Fruit fly (Drosophila melanogaster) whole organism, prepupa: ENCODE measurements around the gene CG17834.
A peak's percentile ranks its signal among the peaks of the same experiment; 100 is the strongest.

Source experiments
- CG10669 ChIP-seq: fragments of 200-800 bp; sonication (Bioruptor generic); optimal IDR thresholded peaks from 3 replicates; lab custom pipeline; 2018; ENCODE audit warnings: missing biosample characterization, mild to moderate bottlenecking, missing genetic modification characterization, moderate library complexity
- CG11294 ChIP-seq: fragments of 200-800 bp; sonication (Bioruptor generic); IDR thresholded peaks from 2 replicates; pipeline ENCODE4 v1.3.6; 2022; ENCODE audit warnings: missing biosample characterization, missing genetic modification characterization
- CG11762 ChIP-seq: fragments of 200-800 bp; sonication (Bioruptor generic); optimal IDR thresholded peaks from 3 replicates; lab custom pipeline; 2016; ENCODE audit warnings: missing biosample characterization, missing genetic modification characterization; ENCODE audit not compliant: insufficient read depth
- CG11902 ChIP-seq: fragments of 200-800 bp; sonication (Bioruptor generic); optimal IDR thresholded peaks from 3 replicates; lab custom pipeline; 2016; ENCODE audit warnings: missing biosample characterization, missing genetic modification characterization
- CG15336 ChIP-seq: fragments of 200-800 bp; sonication (Bioruptor generic); IDR thresholded peaks from 2 replicates; pipeline ENCODE4 v1.3.6; 2022; ENCODE audit warnings: missing biosample characterization, missing genetic modification characterization
- CG1621 ChIP-seq: fragments of 200-800 bp; sonication (Bioruptor generic); optimal IDR thresholded peaks from 3 replicates; lab custom pipeline; 2018; ENCODE audit warnings: missing biosample characterization, mild to moderate bottlenecking, missing genetic modification characterization
- CG16779 ChIP-seq: fragments of 200-800 bp; sonication (Bioruptor generic); optimal IDR thresholded peaks from 3 replicates; lab custom pipeline; 2017; ENCODE audit warnings: missing biosample characterization, mild to moderate bottlenecking, missing genetic modification characterization
- CG3032 ChIP-seq: fragments of 200-800 bp; optimal IDR thresholded peaks from 2 replicates; lab custom pipeline; 2019; ENCODE audit warnings: missing biosample characterization, mild to moderate bottlenecking, missing genetic modification characterization, moderate library complexity
- CG31627 ChIP-seq: fragments of 200-800 bp; sonication (Bioruptor generic); optimal IDR thresholded peaks from 3 replicates; lab custom pipeline; 2016; ENCODE audit warnings: missing biosample characterization, missing genetic modification characterization
- CG32006 ChIP-seq: fragments of 200-800 bp; sonication (Bioruptor generic); optimal IDR thresholded peaks from 3 replicates; lab custom pipeline; 2017; ENCODE audit warnings: missing biosample characterization, mild to moderate bottlenecking, missing genetic modification characterization
- CG34406 ChIP-seq: fragments of 200-800 bp; sonication (Bioruptor generic); optimal IDR thresholded peaks from 3 replicates; lab custom pipeline; 2016; ENCODE audit warnings: missing biosample characterization, missing genetic modification characterization
- CG3919 ChIP-seq: fragments of 200-800 bp; sonication (Bioruptor generic); optimal IDR thresholded peaks from 3 replicates; lab custom pipeline; 2016; ENCODE audit warnings: missing biosample characterization, missing genetic modification characterization
- CG4318 ChIP-seq: fragments of 200-800 bp; sonication (Bioruptor generic); optimal IDR thresholded peaks from 3 replicates; lab custom pipeline; 2017; ENCODE audit warnings: missing biosample characterization, mild to moderate bottlenecking, missing genetic modification characterization
- CG6163 ChIP-seq: fragments of 200-800 bp; sonication (Bioruptor generic); IDR thresholded peaks from 3 replicates; pipeline ENCODE4 v1.3.6; 2022; ENCODE audit warnings: missing biosample characterization, missing genetic modification characterization
- CG6276 ChIP-seq: fragments of 200-800 bp; sonication (Bioruptor generic); optimal IDR thresholded peaks from 2 replicates; lab custom pipeline; 2017; ENCODE audit warnings: missing biosample characterization, mild to moderate bottlenecking, missing genetic modification characterization
- CG6792 ChIP-seq: fragments of 200-800 bp; sonication (Bioruptor generic); optimal IDR thresholded peaks from 3 replicates; lab custom pipeline; 2016; ENCODE audit warnings: missing biosample characterization, missing genetic modification characterization
- CG6808 ChIP-seq: fragments of 200-800 bp; sonication (Bioruptor generic); optimal IDR thresholded peaks from 3 replicates; lab custom pipeline; 2017; ENCODE audit warnings: missing biosample characterization, missing genetic modification characterization, mild to moderate bottlenecking, moderate library complexity, missing genetic modification reagents
- CG8119 ChIP-seq: fragments of 200-800 bp; sonication (Bioruptor generic); IDR thresholded peaks from 3 replicates; pipeline ENCODE4 v1.3.6; 2022; ENCODE audit warnings: missing biosample characterization, missing genetic modification characterization
- CG8319 ChIP-seq: fragments of 200-800 bp; sonication (Bioruptor generic); optimal IDR thresholded peaks from 3 replicates; lab custom pipeline; 2016; ENCODE audit warnings: missing biosample characterization, missing genetic modification characterization
- Eip78C ChIP-seq: fragments of 200-800 bp; sonication (Bioruptor generic); peaks from one replicate; lab custom pipeline; 2016; ENCODE audit warnings: missing biosample characterization, missing genetic modification characterization
- Eip93F ChIP-seq: fragments of 200-800 bp; sonication (Bioruptor generic); optimal IDR thresholded peaks from 2 replicates; lab custom pipeline; 2016; ENCODE audit warnings: missing biosample characterization, mild to moderate bottlenecking, missing genetic modification characterization
- Ets21C ChIP-seq: fragments of 200-800 bp; sonication (Bioruptor generic); optimal IDR thresholded peaks from 3 replicates; lab custom pipeline; 2016; ENCODE audit warnings: missing biosample characterization, missing genetic modification characterization
- Ets96B ChIP-seq: fragments of 200-800 bp; optimal IDR thresholded peaks from 2 replicates; lab custom pipeline; 2019; ENCODE audit warnings: missing biosample characterization, mild to moderate bottlenecking, missing genetic modification characterization, moderate library complexity
- Gug ChIP-seq: fragments of 200-800 bp; sonication (Bioruptor generic); IDR thresholded peaks from 2 replicates; pipeline ENCODE4 v1.3.6; 2022; ENCODE audit warnings: missing biosample characterization, missing genetic modification characterization
- Hr38 ChIP-seq: sonication (Bioruptor generic); optimal IDR thresholded peaks from 2 replicates; lab custom pipeline; 2016; ENCODE audit warnings: missing biosample characterization, missing genetic modification characterization
- Hr39 ChIP-seq: fragments of 200-800 bp; sonication (Bioruptor generic); optimal IDR thresholded peaks from 2 replicates; lab custom pipeline; 2016; ENCODE audit warnings: missing biosample characterization, missing genetic modification characterization
- Hr4 ChIP-seq: fragments of 200-800 bp; sonication (Bioruptor generic); optimal IDR thresholded peaks from 3 replicates; lab custom pipeline; 2016; ENCODE audit warnings: missing biosample characterization, missing genetic modification characterization
- Lpt ChIP-seq: fragments of 200-800 bp; sonication (Bioruptor generic); optimal IDR thresholded peaks from 3 replicates; lab custom pipeline; 2016; ENCODE audit warnings: missing biosample characterization, missing genetic modification characterization
- Met ChIP-seq: fragments of 200-800 bp; sonication (Bioruptor generic); optimal IDR thresholded peaks from 3 replicates; lab custom pipeline; 2016; ENCODE audit warnings: missing biosample characterization, missing genetic modification characterization
- OdsH ChIP-seq: fragments of 200-800 bp; sonication (Bioruptor generic); optimal IDR thresholded peaks from 3 replicates; lab custom pipeline; 2016; ENCODE audit warnings: missing biosample characterization, missing genetic modification characterization
- Sox102F ChIP-seq: fragments of 200-800 bp; sonication (Bioruptor generic); optimal IDR thresholded peaks from 2 replicates; lab custom pipeline; 2016; ENCODE audit warnings: missing biosample characterization, mild to moderate bottlenecking, missing genetic modification characterization
- Sox14 ChIP-seq: fragments of 200-800 bp; sonication (Bioruptor generic); optimal IDR thresholded peaks from 3 replicates; lab custom pipeline; 2016; ENCODE audit warnings: missing biosample characterization, missing genetic modification characterization
- acj6 ChIP-seq: fragments of 200-800 bp; sonication (Bioruptor generic); optimal IDR thresholded peaks from 3 replicates; lab custom pipeline; 2016; ENCODE audit warnings: missing biosample characterization, missing genetic modification characterization
- fd59A ChIP-seq: fragments of 200-800 bp; sonication (Bioruptor generic); optimal IDR thresholded peaks from 2 replicates; lab custom pipeline; 2017; ENCODE audit warnings: missing biosample characterization, mild to moderate bottlenecking, missing genetic modification characterization, missing genetic modification reagents
- fd85E ChIP-seq: fragments of 200-800 bp; sonication (Bioruptor generic); optimal IDR thresholded peaks from 3 replicates; lab custom pipeline; 2016; ENCODE audit warnings: missing biosample characterization, missing genetic modification characterization
- fkh ChIP-seq: fragments of 200-800 bp; sonication (Bioruptor generic); optimal IDR thresholded peaks from 3 replicates; lab custom pipeline; 2017; ENCODE audit warnings: missing biosample characterization, mild to moderate bottlenecking, missing genetic modification characterization, moderate library complexity
- net ChIP-seq: fragments of 200-800 bp; sonication (Bioruptor generic); optimal IDR thresholded peaks from 3 replicates; lab custom pipeline; 2016; ENCODE audit warnings: missing biosample characterization, missing genetic modification characterization
- pdm3 ChIP-seq: fragments of 200-800 bp; sonication (Bioruptor generic); optimal IDR thresholded peaks from 3 replicates; lab custom pipeline; 2016; ENCODE audit warnings: missing biosample characterization, missing genetic modification characterization
- salr ChIP-seq, 2 experiments: fragments of 200-800 bp; sonication (Bioruptor generic); optimal IDR thresholded peaks; 3 replicates each; lab custom pipeline; 2016 to 2018; ENCODE audit warnings: missing biosample characterization in 2 of 2, missing genetic modification characterization in 2 of 2, mild to moderate bottlenecking in 1 of 2
- spab ChIP-seq: fragments of 200-800 bp; sonication (Bioruptor generic); optimal IDR thresholded peaks from 2 replicates; lab custom pipeline; 2017; ENCODE audit warnings: missing biosample characterization, mild to moderate bottlenecking, missing genetic modification characterization, missing genetic modification reagents
- topi ChIP-seq: fragments of 200-800 bp; sonication (Bioruptor generic); optimal IDR thresholded peaks from 3 replicates; lab custom pipeline; 2016; ENCODE audit warnings: missing biosample characterization, missing genetic modification characterization
- vri ChIP-seq: fragments of 200-800 bp; sonication (Bioruptor generic); optimal IDR thresholded peaks from 3 replicates; lab custom pipeline; 2016; ENCODE audit warnings: missing biosample characterization, mild to moderate bottlenecking, missing genetic modification characterization

CG17834 gene

dm6 chr2L:8541469-8542233 is 12.7 kb downstream of the CG17834 start, which contains the start of gene Sema1a (continued):
- TF ChIP-seq Sox102F (GFP tag; lab: Kevin White, UChicago) (peak; percentile 75), Hr4 (GFP tag; lab: Kevin White, UChicago) (peak; percentile 90), Ets96B (peak; percentile 32), pdm3 (GFP tag; lab: Kevin White, UChicago) (peak; percentile 39), Sox14 (GFP tag; lab: Kevin White, UChicago) (peak; percentile 63), CG3919 (GFP tag; lab: Kevin White, UChicago) (peak; percentile 76), Eip78C (GFP tag; lab: Kevin White, UChicago) (peak; percentile 77), CG31627 (GFP tag; lab: Kevin White, UChicago) (peak; percentile 82), CG11902 (GFP tag; lab: Kevin White, UChicago) (peak; percentile 32), CG10669 (GFP tag; lab: Kevin White, UChicago) (no peak), acj6 (GFP tag; lab: Kevin White, UChicago) (peak; percentile 29), CG3032 (tag; lab: Kevin White, UChicago) (peak; percentile 21), CG1621 (no peak), CG34406 (GFP tag; lab: Kevin White, UChicago) (peak; percentile 60), Gug (peak; percentile 51), Hr39 (GFP tag; lab: Kevin White, UChicago) (peak; percentile 43), CG16779 (tag; lab: Kevin White, UChicago) (peak; percentile 74), CG6276 (peak; percentile 65), CG6163 (GFP tag; lab: Robert Waterston, UW) (peak; percentile 72), net (GFP tag; lab: Kevin White, UChicago) (peak; percentile 63), salr (GFP tag; optimal IDR thresholded peaks at IDR 0.05; lab: Kevin White, UChicago) (peak in 1 of 2 experiments; percentile 12), CG4318 (GFP tag; lab: Kevin White, UChicago) (peak; percentile 65), Lpt (GFP tag; lab: Kevin White, UChicago) (peak; percentile 55), CG11762 (GFP tag; lab: Kevin White, UChicago) (no peak), fkh (GFP tag; lab: Kevin White, UChicago) (peak; percentile 72), Hr38 (no peak), CG11294 (GFP tag; lab: Robert Waterston, UW) (no peak; the same call in 1 of the 2 replicates)

DNA sequence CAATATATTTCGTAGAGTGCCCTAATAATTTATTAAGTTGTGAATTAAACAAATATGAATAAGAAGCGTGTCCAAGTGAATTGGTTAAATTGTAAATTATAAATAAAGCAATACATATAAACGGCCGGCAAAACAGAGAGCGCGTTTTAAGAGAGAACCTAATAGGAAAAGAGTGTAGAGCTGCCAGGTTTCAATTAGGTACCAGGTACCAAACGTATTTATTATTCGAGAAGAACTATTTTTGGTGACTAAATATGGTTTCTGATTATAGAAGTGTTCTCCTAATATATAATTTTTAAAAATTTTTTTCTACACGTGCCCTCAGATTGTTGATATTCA is 13.3 kb downstream of the CG17834 start:
- no peak for TF ChIP-seq Ets21C (GFP tag; lab: Kevin White, UChicago)
- TF ChIP-seq CG32006 (GFP tag; lab: Kevin White, UChicago) = no peak
- TF ChIP-seq pdm3 (GFP tag; lab: Kevin White, UChicago) = no peak
- TF ChIP-seq CG15336 (GFP tag; lab: Robert Waterston, UW) = no peak
- TF ChIP-seq spab (GFP tag; lab: Kevin White, UChicago) = no peak
- no peak for TF ChIP-seq fd85E (GFP tag; lab: Kevin White, UChicago)
- TF ChIP-seq fd59A (GFP tag; lab: Kevin White, UChicago) = no peak
- TF ChIP-seq CG6792 (GFP tag; lab: Kevin White, UChicago) = no peak
- TF ChIP-seq CG4318 (GFP tag; lab: Kevin White, UChicago) = no peak
- no peak for TF ChIP-seq CG8319

- TF ChIP-seq Sox14 (GFP tag; lab: Kevin White, UChicago) = no peak
- TF ChIP-seq Eip93F (GFP tag; lab: Kevin White, UChicago) = no peak
- TF ChIP-seq CG8319 = no peak
- TF ChIP-seq CG6276 = no peak
- no peak for TF ChIP-seq CG6808 (GFP tag; lab: Kevin White, UChicago)
- TF ChIP-seq OdsH = no peak
- TF ChIP-seq pdm3 (GFP tag; lab: Kevin White, UChicago) = no peak
- TF ChIP-seq CG15336 (GFP tag; lab: Robert Waterston, UW) = no peak
- no peak for TF ChIP-seq vri (GFP tag; lab: Kevin White, UChicago)
- TF ChIP-seq Lpt (GFP tag; lab: Kevin White, UChicago) = no peak
- TF ChIP-seq CG11294 (GFP tag; lab: Robert Waterston, UW) = no peak
- no peak for TF ChIP-seq CG6163 (GFP tag; lab: Robert Waterston, UW)
- TF ChIP-seq topi (GFP tag; lab: Kevin White, UChicago) = no peak
- TF ChIP-seq Met (GFP tag; lab: Kevin White, UChicago) = no peak
- TF ChIP-seq Ets21C (GFP tag; lab: Kevin White, UChicago) = no peak
- no peak for TF ChIP-seq spab (GFP tag; lab: Kevin White, UChicago)
- TF ChIP-seq Gug = no peak
- TF ChIP-seq CG8119 (GFP tag; lab: Robert Waterston, UW) = no peak
- no peak for TF ChIP-seq CG16779 (tag; lab: Kevin White, UChicago)
- TF ChIP-seq Eip78C (GFP tag; lab: Kevin White, UChicago) = no peak
These were observed 13.7 kb downstream of the CG17834 start for dm6 chr2L:8542639-8543038.
